Worm (Caenorhabditis elegans): ENCODE results near the gene eif-3.K.

The eif-3.K gene

DNA sequence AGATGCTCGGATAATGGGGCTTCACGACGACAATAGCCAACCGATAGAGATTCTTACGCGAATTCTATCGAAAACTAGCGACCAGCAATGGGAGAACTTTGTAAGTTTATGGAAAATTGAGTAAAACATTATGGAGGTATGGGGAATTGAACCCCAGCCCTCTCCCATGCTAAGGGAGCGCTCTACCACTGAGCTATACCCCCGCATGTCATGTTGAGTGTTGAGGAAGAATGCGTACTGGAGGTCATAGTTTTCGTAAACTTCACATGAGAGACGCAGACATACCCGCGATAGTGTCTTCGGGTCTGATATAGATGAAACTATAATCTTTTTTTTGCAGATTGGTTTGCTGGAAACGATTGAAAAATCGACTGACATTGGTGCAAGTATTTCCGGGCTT lies 49.6 kb downstream of the eif-3.K start (continued):
- peak; percentile 38 for TF ChIP-seq F57A8.1 (GFP tag; optimal IDR thresholded peaks at IDR 0.05)
- TF ChIP-seq F33H1.4 (GFP tag; IDR thresholded peaks at IDR 0.05): no peak
- TF ChIP-seq egrh-3 (GFP tag; IDR thresholded peaks at IDR 0.05): no peak
- peak; percentile 87 for TF ChIP-seq zim-3 (tag; optimal IDR thresholded peaks at IDR 0.05)
- TF ChIP-seq tbp1 (GFP tag; optimal IDR thresholded peaks at IDR 0.05): peak; percentile 90
- 0 out of 2 replicates have a peak, but pooled peaks have one; percentile 13 for TF ChIP-seq aptf-3 (GFP tag; IDR thresholded peaks at IDR 0.05)
- no peak for TF ChIP-seq cebp-1 (GFP tag; IDR thresholded peaks at IDR 0.05)
- TF ChIP-seq cebp-1 (tag; optimal IDR thresholded peaks at IDR 0.05): peak; percentile 67
- peak; percentile 46 for TF ChIP-seq somi-1 (GFP tag; optimal IDR thresholded peaks at IDR 0.05)
- 0 out of 2 replicates have a peak, but pooled peaks have one; percentile 28 for TF ChIP-seq ztf-6 (GFP tag; IDR thresholded peaks at IDR 0.05)
- no peak; the same call in 1 of the 2 replicates for TF ChIP-seq hmg-20 (GFP tag; IDR thresholded peaks at IDR 0.05)
- peak; percentile 83; the same call in 1 of the 2 replicates for TF ChIP-seq cebp-2 (GFP tag; IDR thresholded peaks at IDR 0.05)
- no peak for TF ChIP-seq Y79H2A.3 (GFP tag; conservative IDR thresholded peaks at IDR 0.05)
- TF ChIP-seq rpc-1 (optimal IDR thresholded peaks at IDR 0.05): peak; percentile 90
- peak; percentile 77 for TF ChIP-seq rpc-1 (tag; optimal IDR thresholded peaks at IDR 0.05)
- TF ChIP-seq madf-8 (GFP tag; conservative IDR thresholded peaks at IDR 0.05): no peak
- no peak for TF ChIP-seq attf-5 (GFP tag; optimal IDR thresholded peaks at IDR 0.05)
- TF ChIP-seq nhr-80 (tag; optimal IDR thresholded peaks at IDR 0.05): peak; percentile 43
- TF ChIP-seq Y56A3A.18 (GFP tag; IDR thresholded peaks at IDR 0.05): peak; percentile 39; the same call in 1 of the 2 replicates
- peak; percentile 86 for TF ChIP-seq repo-1 (tag; optimal IDR thresholded peaks at IDR 0.05)
- peak; percentile 79 for TF ChIP-seq die-1 (tag; optimal IDR thresholded peaks at IDR 0.05)
- TF ChIP-seq lin-54 (GFP tag; optimal IDR thresholded peaks at IDR 0.05): peak; percentile 63
- TF ChIP-seq ceh-79 (tag; optimal IDR thresholded peaks at IDR 0.05): no peak
- TF ChIP-seq F22D6.2 (tag; optimal IDR thresholded peaks at IDR 0.05): no peak
- TF ChIP-seq egl-18 (GFP tag; IDR thresholded peaks at IDR 0.05): no peak
- TF ChIP-seq dpff-1 (tag; optimal IDR thresholded peaks at IDR 0.05): no peak
- peak in 1 of 3 experiments; percentile 56 for TF ChIP-seq lin-35 (GFP tag; optimal IDR thresholded peaks at IDR 0.05)
- TF ChIP-seq zfh-2 (GFP tag; conservative IDR thresholded peaks at IDR 0.05): 0 out of 2 replicates have a peak, but pooled peaks have one; percentile 36
- no peak for TF ChIP-seq ccch-3 (GFP tag; optimal IDR thresholded peaks at IDR 0.05)
- TF ChIP-seq mcd-1 (GFP tag; IDR thresholded peaks at IDR 0.05): peak; percentile 59
- no peak for TF ChIP-seq Y53F4B.3 (GFP tag; IDR thresholded peaks at IDR 0.05)
- TF ChIP-seq bed-2 (GFP tag; IDR thresholded peaks at IDR 0.05): no peak
- no peak for TF ChIP-seq aptf-2 (GFP tag; conservative IDR thresholded peaks at IDR 0.05)
- no peak for TF ChIP-seq ceh-91 (GFP tag; IDR thresholded peaks at IDR 0.05)
- no peak for TF ChIP-seq sea-2 (GFP tag; IDR thresholded peaks at IDR 0.05)
- peak; percentile 10 to 55 for TF ChIP-seq let-607 (tag; optimal IDR thresholded peaks at IDR 0.05)
- TF ChIP-seq hlh-12 (tag; optimal IDR thresholded peaks at IDR 0.05): peak; percentile 2
- no peak for TF ChIP-seq gei-17 (GFP tag; optimal IDR thresholded peaks at IDR 0.05)
- peak; percentile 68 for TF ChIP-seq T07F8.4 (tag; optimal IDR thresholded peaks at IDR 0.05)
- no peak for TF ChIP-seq ztf-28 (GFP tag; IDR thresholded peaks at IDR 0.05)
- peak; percentile 58 for TF ChIP-seq K12H6.12 (tag; optimal IDR thresholded peaks at IDR 0.05)
- peak; percentile 84; the same call in 1 of the 2 replicates for TF ChIP-seq egl-44 (GFP tag; IDR thresholded peaks at IDR 0.05)
- no peak for TF ChIP-seq Y67H2A.10 (GFP tag; conservative IDR thresholded peaks at IDR 0.05)
- peak; percentile 50 for TF ChIP-seq athp-1 (tag; optimal IDR thresholded peaks at IDR 0.05)
- TF ChIP-seq hmg-1.2 (GFP tag; IDR thresholded peaks at IDR 0.05): peak; percentile 78
- peak; percentile 37 for TF ChIP-seq sptf-2 (GFP tag; optimal IDR thresholded peaks at IDR 0.05)
- peak; percentile 17 for TF ChIP-seq B0035.1 (tag; optimal IDR thresholded peaks at IDR 0.05)
- 0 out of 2 replicates have a peak, but pooled peaks have one; percentile 42 for TF ChIP-seq lir-1 (GFP tag; conservative IDR thresholded peaks at IDR 0.05)
- TF ChIP-seq atf-7 (tag; optimal IDR thresholded peaks at IDR 0.05): peak; percentile 69
- TF ChIP-seq nfya-2 (GFP tag; IDR thresholded peaks at IDR 0.05): no peak

All from whole organism, young adult.